Worm (Caenorhabditis elegans) whole organism, L2 larva: ENCODE measurements around the gene her-1.

Source experiments
- alr-1 ChIP-seq: fragments of 150-350 bp; optimal IDR thresholded peaks from 2 replicates; lab custom pipeline; 2014; ENCODE audit warnings: missing biosample characterization, missing genetic modification characterization
- nhr-237 ChIP-seq: fragments of 150-350 bp; optimal IDR thresholded peaks from 2 replicates; lab custom pipeline; 2014; ENCODE audit warnings: missing biosample characterization, missing genetic modification characterization
- unc-39 ChIP-seq: fragments of 150-350 bp; optimal IDR thresholded peaks from 2 replicates; lab custom pipeline; 2014; ENCODE audit warnings: missing biosample characterization, missing genetic modification characterization
- unc-62 ChIP-seq: fragments of 150-350 bp; optimal IDR thresholded peaks from 2 replicates; lab custom pipeline; 2014; ENCODE audit warnings: missing biosample characterization, missing genetic modification reagents, missing genetic modification characterization

DNA sequence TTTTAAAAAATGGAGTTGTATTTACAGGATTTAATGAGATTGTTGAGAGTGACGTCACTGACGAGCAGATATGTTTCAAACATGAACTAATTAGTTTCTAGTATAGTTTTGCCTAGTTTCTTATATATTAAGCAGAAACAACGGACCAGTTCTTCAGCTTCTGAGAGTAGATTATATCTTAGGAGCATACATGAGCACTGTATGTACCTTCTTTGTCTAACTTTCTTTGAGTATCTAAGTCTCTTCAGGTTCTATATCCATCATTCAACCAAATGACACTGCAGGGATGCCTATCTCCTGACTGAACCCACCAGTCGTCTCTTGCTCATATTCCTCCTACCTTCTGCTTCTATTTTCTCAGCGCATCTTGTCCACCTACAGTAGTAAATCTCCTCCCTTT lies at the start of gene her-1:
- TF ChIP-seq nhr-237 (tag; lab: Kevin White, UChicago), result no peak
- no peak for TF ChIP-seq alr-1 (tag; lab: Kevin White, UChicago)
- no peak for TF ChIP-seq unc-39 (tag; lab: Kevin White, UChicago)
- TF ChIP-seq unc-62 (GFP tag; lab: Kevin White, UChicago), result no peak
